Fruit fly (Drosophila melanogaster): ENCODE data around the gene Ssb-c31a.

The Ssb-c31a gene

DNA sequence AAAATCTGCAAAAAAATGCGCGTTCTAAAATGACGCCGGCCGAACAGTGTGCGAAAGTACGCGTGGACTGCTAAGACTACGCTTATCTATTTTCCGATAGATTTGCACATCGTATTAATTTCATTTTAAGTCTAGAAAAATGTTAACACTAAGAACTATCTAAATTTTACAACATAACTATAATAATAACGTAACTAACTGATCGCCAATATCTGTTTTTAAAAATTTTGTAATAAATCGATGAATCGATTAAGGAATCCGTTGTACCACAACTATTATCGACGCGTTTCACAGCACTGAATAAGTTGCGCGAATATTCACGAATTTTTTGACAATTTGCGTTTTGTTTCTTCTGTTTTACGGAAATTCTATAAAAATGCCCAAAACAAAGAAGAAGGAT, at the start of gene Ssb-c31a (continued):
- TF ChIP-seq kni (GFP tag; optimal IDR thresholded peaks at IDR 0.05) (no peak), CG3726 (GFP tag; IDR thresholded peaks at IDR 0.05) (no peak), ro (GFP tag; IDR thresholded peaks at IDR 0.05) (no peak), Dfd (GFP tag; optimal IDR thresholded peaks at IDR 0.05) (no peak), Elba2 (GFP tag; optimal IDR thresholded peaks at IDR 0.05) (no peak), CG17385 (GFP tag; optimal IDR thresholded peaks at IDR 0.05) (peak; percentile 66), CG13424 (tag; optimal IDR thresholded peaks at IDR 0.05) (peak; percentile 52), CG17359 (tag; optimal IDR thresholded peaks at IDR 0.05) (peak; percentile 24), ham (GFP tag; IDR thresholded peaks at IDR 0.05) (no peak), fu2 (GFP tag; optimal IDR thresholded peaks at IDR 0.05) (no peak), CG11456 (GFP tag; IDR thresholded peaks at IDR 0.05) (no peak), zfh2 (GFP tag; optimal IDR thresholded peaks at IDR 0.05) (peak; percentile 68), sisA (GFP tag; IDR thresholded peaks at IDR 0.05) (no peak), fd64A (GFP tag; optimal IDR thresholded peaks at IDR 0.05) (no peak), twi (tag; optimal IDR thresholded peaks at IDR 0.05) (peak; percentile 46), Aef1 (GFP tag; IDR thresholded peaks at IDR 0.05) (0 out of 3 replicates have a peak, but pooled peaks have one; percentile 14), tx (GFP tag; optimal IDR thresholded peaks at IDR 0.05) (peak; percentile 20), nerfin-1 (tag; optimal IDR thresholded peaks at IDR 0.05) (peak; percentile 47), slbo (GFP tag; IDR thresholded peaks at IDR 0.05) (peak; percentile 66; the same call in 1 of the 2 replicates), YL-1 (GFP tag; optimal IDR thresholded peaks at IDR 0.05) (peak; percentile 52), CG15011 (GFP tag; optimal IDR thresholded peaks at IDR 0.05) (no peak), knrl (GFP tag; IDR thresholded peaks at IDR 0.05; ENCODE audit: partially characterized antibody) (peak; percentile 82), CG13296 (GFP tag; optimal IDR thresholded peaks at IDR 0.05) (peak; percentile 62), Hmx (GFP tag; optimal IDR thresholded peaks at IDR 0.05) (peak; percentile 33), en (GFP tag; optimal IDR thresholded peaks at IDR 0.05) (no peak), CG7745 (tag; optimal IDR thresholded peaks at IDR 0.05) (no peak), dati (GFP tag; IDR thresholded peaks at IDR 0.05) (no peak), ci (GFP tag; IDR thresholded peaks at IDR 0.05) (no peak), CG15696 (tag; optimal IDR thresholded peaks at IDR 0.05) (peak; percentile 27), psq (GFP tag; optimal IDR thresholded peaks at IDR 0.05) (no peak), E2f2 (GFP tag; IDR thresholded peaks at IDR 0.05) (peak; percentile 82), CG8290 (GFP tag; optimal IDR thresholded peaks at IDR 0.05) (peak; percentile 71), CG8290 (tag; optimal IDR thresholded peaks at IDR 0.05) (peak; percentile 54 to 61), Hey (tag; optimal IDR thresholded peaks at IDR 0.05) (no peak), exex (tag; optimal IDR thresholded peaks at IDR 0.05) (peak; percentile 35), p53 (GFP tag; optimal IDR thresholded peaks at IDR 0.05) (peak; percentile 36), CG3995 (GFP tag; optimal IDR thresholded peaks at IDR 0.05) (peak; percentile 46), CG12769 (tag; optimal IDR thresholded peaks at IDR 0.05) (peak; percentile 41), CG8281 (tag; optimal IDR thresholded peaks at IDR 0.05) (no peak), CG2116 (GFP tag; optimal IDR thresholded peaks at IDR 0.05) (peak; percentile 79), CG5245 (GFP tag; optimal IDR thresholded peaks at IDR 0.05) (no peak), gsb (GFP tag; IDR thresholded peaks at IDR 0.05) (no peak), Lhr (GFP tag; optimal IDR thresholded peaks at IDR 0.05) (no peak), da (GFP tag; optimal IDR thresholded peaks at IDR 0.05) (no peak), Dip2 (GFP tag; IDR thresholded peaks at IDR 0.05) (no peak), CG10462 (GFP tag; optimal IDR thresholded peaks at IDR 0.05) (no peak), Atf3 (GFP tag; optimal IDR thresholded peaks at IDR 0.05) (no peak), CG6175 (GFP tag; IDR thresholded peaks at IDR 0.05) (no peak), CG8924 (tag; optimal IDR thresholded peaks at IDR 0.05) (peak; percentile 23), CG9797 (GFP tag; optimal IDR thresholded peaks at IDR 0.05) (peak; percentile 15), dm (GFP tag; optimal IDR thresholded peaks at IDR 0.05) (peak; percentile 20), CG4424 (GFP tag; optimal IDR thresholded peaks at IDR 0.05) (peak; percentile 39), CG2129 (GFP tag; IDR thresholded peaks at IDR 0.05; ENCODE audit: partially characterized antibody) (peak; percentile 76)

Measured in whole organism, embryonic.